Fruit fly (Drosophila melanogaster) whole organism, adult: ENCODE data around the gene Tom.
A peak's percentile ranks its signal among the peaks of the same experiment; 100 is the strongest.

Source experiments
- CG11617 ChIP-seq: fragments of 200-800 bp; sonication (Bioruptor generic); optimal IDR thresholded peaks from 2 replicates; lab custom pipeline; 2017; ENCODE audit warnings: mild to moderate bottlenecking, missing biosample characterization, missing genetic modification reagents, missing genetic modification characterization
- CG12768 ChIP-seq: fragments of 200-800 bp; sonication (Bioruptor generic); optimal IDR thresholded peaks from 2 replicates; lab custom pipeline; 2017; ENCODE audit warnings: missing biosample characterization, missing genetic modification characterization, mild to moderate bottlenecking, moderate library complexity, missing genetic modification reagents
- CG14711 ChIP-seq: fragments of 200-800 bp; sonication (Bioruptor generic); optimal IDR thresholded peaks from 2 replicates; lab custom pipeline; 2018; ENCODE audit warnings: missing biosample characterization, mild to moderate bottlenecking, missing genetic modification characterization, moderate library complexity
- CG1620 ChIP-seq: fragments of 200-800 bp; sonication (Bioruptor generic); optimal IDR thresholded peaks from 2 replicates; lab custom pipeline; 2016; ENCODE audit warnings: missing biosample characterization, missing genetic modification characterization
- CG33017 ChIP-seq: fragments of 200-800 bp; sonication (Bioruptor generic); optimal IDR thresholded peaks from 2 replicates; lab custom pipeline; 2018; ENCODE audit warnings: missing biosample characterization, mild to moderate bottlenecking, missing genetic modification characterization, moderate library complexity
- CG5204 ChIP-seq: fragments of 200-800 bp; sonication (Bioruptor generic); optimal IDR thresholded peaks from 2 replicates; lab custom pipeline; 2016; ENCODE audit warnings: missing biosample characterization, missing genetic modification characterization
- CG7045 ChIP-seq: fragments of 200-800 bp; sonication (Bioruptor generic); optimal IDR thresholded peaks from 2 replicates; lab custom pipeline; 2017; ENCODE audit warnings: missing biosample characterization, mild to moderate bottlenecking, missing genetic modification characterization
- CG7101 ChIP-seq: fragments of 200-800 bp; sonication (Bioruptor generic); optimal IDR thresholded peaks from 2 replicates; lab custom pipeline; 2018; ENCODE audit warnings: missing biosample characterization, mild to moderate bottlenecking, missing genetic modification characterization, moderate library complexity
- Clk ChIP-seq: fragments of 200-800 bp; sonication (Bioruptor generic); optimal IDR thresholded peaks from 2 replicates; lab custom pipeline; 2017; ENCODE audit warnings: missing biosample characterization, missing genetic modification characterization
- Crg-1 ChIP-seq: fragments of 200-800 bp; sonication (Bioruptor generic); optimal IDR thresholded peaks from 2 replicates; lab custom pipeline; 2016; ENCODE audit warnings: missing biosample characterization, missing genetic modification characterization
- Hr96 ChIP-seq: fragments of 200-800 bp; sonication (Bioruptor generic); optimal IDR thresholded peaks from 2 replicates; lab custom pipeline; 2016; ENCODE audit warnings: missing biosample characterization, missing genetic modification characterization
- Mnt ChIP-seq: fragments of 200-800 bp; sonication (Bioruptor generic); optimal IDR thresholded peaks from 2 replicates; lab custom pipeline; 2016; ENCODE audit warnings: missing biosample characterization, mild to moderate bottlenecking, missing genetic modification characterization
- bab1 ChIP-seq: fragments of 200-800 bp; sonication (Bioruptor generic); optimal IDR thresholded peaks from 3 replicates; lab custom pipeline; 2019; ENCODE audit warnings: missing biosample characterization, mild to moderate bottlenecking, missing genetic modification characterization, moderate library complexity
- cic ChIP-seq: fragments of 200-800 bp; sonication (Bioruptor generic); optimal IDR thresholded peaks from 2 replicates; lab custom pipeline; 2017; ENCODE audit warnings: missing biosample characterization, mild to moderate bottlenecking, missing genetic modification characterization, moderate library complexity
- cnc ChIP-seq, 2 experiments: fragments of >200 bp; optimal IDR thresholded peaks; 2 replicates each; lab custom pipeline; 2017
- kay ChIP-seq: fragments of 200-800 bp; sonication (Bioruptor generic); peaks from one replicate; lab custom pipeline; 2016; ENCODE audit warnings: missing biosample characterization, missing genetic modification characterization, borderline replicate concordance
- ovo ChIP-seq: fragments of 200-800 bp; sonication (Bioruptor generic); optimal IDR thresholded peaks from 2 replicates; lab custom pipeline; 2016; ENCODE audit warnings: missing biosample characterization, missing genetic modification characterization
- pad ChIP-seq: fragments of 200-800 bp; sonication (Bioruptor generic); optimal IDR thresholded peaks from 3 replicates; lab custom pipeline; 2017; ENCODE audit warnings: missing biosample characterization, missing genetic modification characterization, mild to moderate bottlenecking, moderate library complexity, missing genetic modification reagents
- tj ChIP-seq: fragments of 200-800 bp; sonication (Bioruptor generic); optimal IDR thresholded peaks from 3 replicates; lab custom pipeline; 2017; ENCODE audit warnings: missing biosample characterization, mild to moderate bottlenecking, missing genetic modification characterization, moderate library complexity
- toe ChIP-seq: fragments of 200-800 bp; sonication (Bioruptor generic); optimal IDR thresholded peaks from 2 replicates; lab custom pipeline; 2016; ENCODE audit warnings: missing biosample characterization, missing genetic modification characterization

Tom gene

dm6 chr3L:14989879-14990278 lies 20.7 kb downstream of the Tom start:
- TF ChIP-seq CG1620 (no peak), Clk (no peak), CG7101 (tag; lab: Kevin White, UChicago) (no peak), cic (GFP tag; lab: Kevin White, UChicago) (no peak), CG5204 (no peak), ovo (no peak), bab1 (GFP tag; lab: Kevin White, UChicago) (no peak), toe (GFP tag; lab: Kevin White, UChicago) (no peak), CG11617 (GFP tag; lab: Kevin White, UChicago) (no peak), CG33017 (no peak), cnc (optimal IDR thresholded peaks at IDR 0.05; lab: Kevin White, UChicago) (no peak), pad (GFP tag; lab: Kevin White, UChicago) (no peak)

- TF ChIP-seq kay (GFP tag; lab: Kevin White, UChicago) (peak; percentile 76), Crg-1 (GFP tag; lab: Kevin White, UChicago) (no peak), CG14711 (tag; lab: Kevin White, UChicago) (no peak), Mnt (GFP tag; lab: Kevin White, UChicago) (peak; percentile 23), tj (GFP tag; lab: Kevin White, UChicago) (no peak), toe (GFP tag; lab: Kevin White, UChicago) (no peak), CG7045 (GFP tag; lab: Kevin White, UChicago) (no peak), CG5204 (no peak), bab1 (GFP tag; lab: Kevin White, UChicago) (no peak), Clk (no peak), CG7101 (tag; lab: Kevin White, UChicago) (no peak), CG12768 (GFP tag; lab: Kevin White, UChicago) (no peak), CG33017 (no peak), pad (GFP tag; lab: Kevin White, UChicago) (no peak), CG1620 (no peak), CG11617 (GFP tag; lab: Kevin White, UChicago) (no peak)
Measured at dm6 chr3L:14992025-14992424, 22.9 kb downstream of the Tom start, which contains the start of gene Zip71B. Gene Zip71B, plus strand, starts transcription at chr3L:14992289.

- TF ChIP-seq CG12768 (GFP tag; lab: Kevin White, UChicago) (peak; percentile 53), CG33017 (peak; percentile 27), pad (GFP tag; lab: Kevin White, UChicago) (no peak), kay (GFP tag; lab: Kevin White, UChicago) (peak; percentile 11), CG7101 (tag; lab: Kevin White, UChicago) (no peak), toe (GFP tag; lab: Kevin White, UChicago) (peak; percentile 6), cic (GFP tag; lab: Kevin White, UChicago) (peak; percentile 71), CG7045 (GFP tag; lab: Kevin White, UChicago) (peak; percentile 37), CG11617 (GFP tag; lab: Kevin White, UChicago) (peak; percentile 7), tj (GFP tag; lab: Kevin White, UChicago) (peak; percentile 15)
Measured at dm6 chr3L:14992807-14993206, 23.7 kb downstream of the Tom start.

- TF ChIP-seq CG1620 = no peak
- TF ChIP-seq toe (GFP tag; lab: Kevin White, UChicago) = no peak
- peak; percentile 82 for TF ChIP-seq bab1 (GFP tag; lab: Kevin White, UChicago)
- TF ChIP-seq cic (GFP tag; lab: Kevin White, UChicago) = no peak
- peak; percentile 54 for TF ChIP-seq Clk
- TF ChIP-seq Mnt (GFP tag; lab: Kevin White, UChicago) = no peak
- TF ChIP-seq CG7045 (GFP tag; lab: Kevin White, UChicago) = peak; percentile 36
- TF ChIP-seq Hr96 = no peak
- TF ChIP-seq CG7101 (tag; lab: Kevin White, UChicago) = peak; percentile 52
- peak in 1 of 2 experiments; percentile 41 for TF ChIP-seq cnc (optimal IDR thresholded peaks at IDR 0.05; lab: Kevin White, UChicago)
- TF ChIP-seq CG12768 (GFP tag; lab: Kevin White, UChicago) = peak; percentile 38
- TF ChIP-seq CG14711 (tag; lab: Kevin White, UChicago) = peak; percentile 76
- no peak for TF ChIP-seq pad (GFP tag; lab: Kevin White, UChicago)
Measured at dm6 chr3L:14999284-15000019, 30.3 kb downstream of the Tom start, which contains the start of the genes mRpL39 and Prosbeta2. Gene mRpL39, minus strand, starts transcription at chr3L:14999666. Gene Prosbeta2, plus strand, starts transcription at chr3L:14999951.

dm6 chr3L:15005085-15005484 lies 35.9 kb downstream of the Tom start:
- TF ChIP-seq pad (GFP tag; lab: Kevin White, UChicago) = no peak
- no peak for TF ChIP-seq CG7101 (tag; lab: Kevin White, UChicago)

- TF ChIP-seq Hr96 = no peak
Measured at dm6 chr3L:15005774-15006173, 36.6 kb downstream of the Tom start.

dm6 chr3L:15006825-15007224 lies 37.7 kb downstream of the Tom start:
- no peak for TF ChIP-seq toe (GFP tag; lab: Kevin White, UChicago)
- TF ChIP-seq CG12768 (GFP tag; lab: Kevin White, UChicago) = no peak
- no peak for TF ChIP-seq tj (GFP tag; lab: Kevin White, UChicago)
- TF ChIP-seq CG7045 (GFP tag; lab: Kevin White, UChicago) = no peak
- no peak for TF ChIP-seq CG7101 (tag; lab: Kevin White, UChicago)
- no peak for TF ChIP-seq CG1620
- TF ChIP-seq kay (GFP tag; lab: Kevin White, UChicago) = no peak
- TF ChIP-seq CG14711 (tag; lab: Kevin White, UChicago) = no peak
- no peak for TF ChIP-seq cnc (optimal IDR thresholded peaks at IDR 0.05; lab: Kevin White, UChicago)
- no peak for TF ChIP-seq Hr96
- TF ChIP-seq CG11617 (GFP tag; lab: Kevin White, UChicago) = no peak
- no peak for TF ChIP-seq cic (GFP tag; lab: Kevin White, UChicago)
- no peak for TF ChIP-seq CG5204
- no peak for TF ChIP-seq bab1 (GFP tag; lab: Kevin White, UChicago)
- TF ChIP-seq Mnt (GFP tag; lab: Kevin White, UChicago) = no peak
- no peak for TF ChIP-seq Clk
- no peak for TF ChIP-seq pad (GFP tag; lab: Kevin White, UChicago)
